Worm (Caenorhabditis elegans): ENCODE measurements around the gene F09G2.8.

F09G2.8 gene

ce11 chrV:7220973-7221519 lies 27.6 kb upstream of the F09G2.8 start, which contains the start of the genes C13F10.8, C13F10.6 and kxd-1:
C13F10.8 (minus strand) TSS chrV:7221023.
C13F10.6 (minus strand) TSS chrV:7221039.
kxd-1 (plus strand) TSS chrV:7221469.
- no peak for TF ChIP-seq pax-3 (tag; optimal IDR thresholded peaks at IDR 0.05)
- TF ChIP-seq ceh-63 (GFP tag; optimal IDR thresholded peaks at IDR 0.05): no peak
- no peak for TF ChIP-seq ceh-82 (tag; optimal IDR thresholded peaks at IDR 0.05)
- no peak for TF ChIP-seq efl-1 (optimal IDR thresholded peaks at IDR 0.05)
- TF ChIP-seq efl-1 (GFP tag; optimal IDR thresholded peaks at IDR 0.05 in 1 of 2): peak in 1 of 2 experiments; percentile 93
- no peak for TF ChIP-seq fkh-10 (GFP tag; optimal IDR thresholded peaks at IDR 0.05)
- peak; percentile 48 for TF ChIP-seq nhr-85 (tag)
- no peak for TF ChIP-seq sptf-1 (tag; optimal IDR thresholded peaks at IDR 0.05)
- no peak for TF ChIP-seq irx-1 (tag; optimal IDR thresholded peaks at IDR 0.05)
- no peak for TF ChIP-seq nhr-20 (tag; optimal IDR thresholded peaks at IDR 0.05)
- peak in 1 of 3 experiments; percentile 40 for TF ChIP-seq dpl-1 (GFP tag; optimal IDR thresholded peaks at IDR 0.05)
- TF ChIP-seq skn-1 (tag; optimal IDR thresholded peaks at IDR 0.05): no peak
- no peak for TF ChIP-seq fkh-4 (tag; optimal IDR thresholded peaks at IDR 0.05; ENCODE audit: borderline replicate concordance)
- no peak for TF ChIP-seq unc-86 (tag; optimal IDR thresholded peaks at IDR 0.05)
- TF ChIP-seq lsy-2 (tag; optimal IDR thresholded peaks at IDR 0.05): no peak
- TF ChIP-seq unc-62 (GFP tag; optimal IDR thresholded peaks at IDR 0.05): no peak
- no peak for TF ChIP-seq vab-15 (tag; optimal IDR thresholded peaks at IDR 0.05)
- no peak for TF ChIP-seq elt-2 (tag; optimal IDR thresholded peaks at IDR 0.05)
- TF ChIP-seq unc-98 (GFP tag; IDR thresholded peaks at IDR 0.05): no peak
- TF ChIP-seq ztf-11 (tag; optimal IDR thresholded peaks at IDR 0.05): no peak
- no peak for TF ChIP-seq sup-37 (GFP tag; optimal IDR thresholded peaks at IDR 0.05)
- no peak for TF ChIP-seq mab-9 (GFP tag; IDR thresholded peaks at IDR 0.05)
- TF ChIP-seq xbp-1 (tag; optimal IDR thresholded peaks at IDR 0.05): no peak
- peak in 1 of 2 experiments; percentile 42 for TF ChIP-seq lin-35 (GFP tag; optimal IDR thresholded peaks at IDR 0.05)
- TF ChIP-seq C34B4.2 (tag; optimal IDR thresholded peaks at IDR 0.05): no peak
- TF ChIP-seq lin-14 (GFP tag; optimal IDR thresholded peaks at IDR 0.05): peak; percentile 46
- TF ChIP-seq egl-13 (tag; optimal IDR thresholded peaks at IDR 0.05): no peak
- no peak for TF ChIP-seq ama-1 (optimal IDR thresholded peaks at IDR 0.05)
- TF ChIP-seq nhr-237 (tag; optimal IDR thresholded peaks at IDR 0.05): no peak

- TF ChIP-seq lin-15B (tag; optimal IDR thresholded peaks at IDR 0.05) (no peak), mab-9 (GFP tag; IDR thresholded peaks at IDR 0.05) (no peak), nhr-19 (GFP tag; conservative IDR thresholded peaks at IDR 0.05) (no peak), mep-1 (tag; optimal IDR thresholded peaks at IDR 0.05) (no peak), ceh-82 (tag; optimal IDR thresholded peaks at IDR 0.05) (no peak), hlh-17 (GFP tag; optimal IDR thresholded peaks at IDR 0.05; ENCODE audit: borderline replicate concordance) (no peak), pqm-1 (tag; optimal IDR thresholded peaks at IDR 0.05) (no peak), nhr-47 (tag; optimal IDR thresholded peaks at IDR 0.05) (no peak), fos-1 (tag; optimal IDR thresholded peaks at IDR 0.05) (no peak), ets-5 (GFP tag; IDR thresholded peaks at IDR 0.05) (no peak), unc-86 (tag; optimal IDR thresholded peaks at IDR 0.05) (no peak), unc-62 (GFP tag; optimal IDR thresholded peaks at IDR 0.05) (no peak), lsy-2 (tag; optimal IDR thresholded peaks at IDR 0.05) (no peak)
Observed at ce11 chrV:7218988-7219387, 25.5 kb upstream of the F09G2.8 start, which contains the start of gene C13F10.5. C13F10.5 (minus strand) TSS chrV:7219088.

ce11 chrV:7216016-7216415 lies 22.6 kb upstream of the F09G2.8 start:
- TF ChIP-seq unc-86 (tag; optimal IDR thresholded peaks at IDR 0.05): peak; percentile 1
- peak in 1 of 3 experiments; percentile 0 for TF ChIP-seq dpl-1 (GFP tag; optimal IDR thresholded peaks at IDR 0.05)
- TF ChIP-seq egl-27 (tag; optimal IDR thresholded peaks at IDR 0.05): no peak
- TF ChIP-seq nhr-28 (tag; optimal IDR thresholded peaks at IDR 0.05): no peak
- peak; percentile 4 to 11 for TF ChIP-seq efl-1 (optimal IDR thresholded peaks at IDR 0.05)
- TF ChIP-seq efl-1 (GFP tag; optimal IDR thresholded peaks at IDR 0.05 in 1 of 2): no peak
- TF ChIP-seq ceh-82 (tag; optimal IDR thresholded peaks at IDR 0.05): peak in 1 of 3 experiments; percentile 19
- peak in 1 of 2 experiments; percentile 22 for TF ChIP-seq lsy-2 (tag; optimal IDR thresholded peaks at IDR 0.05)
- peak; percentile 54 for TF ChIP-seq lin-14 (GFP tag; optimal IDR thresholded peaks at IDR 0.05)
- TF ChIP-seq isw-1 (GFP tag; IDR thresholded peaks at IDR 0.05): peak; percentile 20

All from whole organism, L1 larva.